Worm (Caenorhabditis elegans): ENCODE measurements around the gene aqp-4.
A peak's percentile ranks its signal among the peaks of the same experiment; 100 is the strongest.

Gene aqp-4

DNA sequence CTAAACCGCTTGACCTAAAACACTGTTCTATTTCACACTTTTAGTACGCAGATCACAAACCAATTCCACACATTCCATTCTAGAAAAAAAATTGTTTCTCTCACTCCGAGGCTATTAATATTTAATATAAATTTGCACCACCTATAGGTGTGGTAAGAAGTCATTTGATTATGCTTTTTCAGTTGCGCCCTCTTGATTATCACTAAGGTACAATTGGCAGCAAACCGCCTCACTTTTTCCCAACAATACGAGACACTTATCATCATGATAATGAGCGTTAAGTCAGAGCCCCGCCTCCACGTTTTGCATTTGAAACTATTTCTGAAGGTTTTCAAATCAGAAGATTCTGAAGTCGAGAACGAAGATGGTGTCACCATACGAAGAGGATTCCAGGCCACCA lies at the start of gene aqp-4:
TSS of gene aqp-4 (plus strand) at position 270 of the 400 bp plus-strand sequence.
- TF ChIP-seq nhr-80 (tag; optimal IDR thresholded peaks at IDR 0.05) (peak; percentile 64), lsy-27 (tag; optimal IDR thresholded peaks at IDR 0.05; ENCODE audit: borderline replicate concordance, insufficient read depth) (no peak)

DNA sequence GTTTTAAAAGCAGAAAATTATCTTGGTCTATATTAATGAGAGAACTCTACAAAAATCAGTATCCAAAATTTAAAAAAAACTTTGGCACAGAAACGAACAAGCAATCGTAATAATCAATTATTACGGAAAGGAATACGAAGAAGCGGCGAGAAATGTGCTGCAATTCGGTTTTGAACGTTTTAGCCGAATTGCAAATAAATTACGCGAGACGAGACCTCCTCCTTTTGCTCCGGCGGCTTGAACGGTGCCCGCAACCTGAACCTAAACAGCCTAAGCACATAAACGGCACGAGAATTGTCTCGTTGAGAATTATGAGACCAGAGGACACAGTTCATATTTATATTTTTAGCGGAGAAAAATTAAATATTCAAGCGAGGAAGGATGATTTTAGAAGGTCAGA lies 48.0 kb upstream of the aqp-4 start:
- TF ChIP-seq aptf-2 (GFP tag; conservative IDR thresholded peaks at IDR 0.05) (no peak), ztf-18 (tag; optimal IDR thresholded peaks at IDR 0.05) (no peak), ekl-4 (GFP tag; IDR thresholded peaks at IDR 0.05) (peak; percentile 64; the same call in 1 of the 2 replicates), rcor-1 (GFP tag; IDR thresholded peaks at IDR 0.05) (peak; percentile 25; the same call in 1 of the 2 replicates), ceh-27 (GFP tag; optimal IDR thresholded peaks at IDR 0.05) (no peak), xnd-1 (tag; optimal IDR thresholded peaks at IDR 0.05) (no peak), ceh-79 (tag; optimal IDR thresholded peaks at IDR 0.05) (peak; percentile 71), nfyb-1 (GFP tag; IDR thresholded peaks at IDR 0.05) (no peak), ceh-91 (GFP tag; IDR thresholded peaks at IDR 0.05) (peak; percentile 17; the same call in 1 of the 2 replicates), F23B12.7 (tag; optimal IDR thresholded peaks at IDR 0.05; ENCODE audit: insufficient read depth) (no peak), sptf-2 (GFP tag; optimal IDR thresholded peaks at IDR 0.05) (no peak), dpff-1 (tag; optimal IDR thresholded peaks at IDR 0.05) (no peak), bed-2 (GFP tag; IDR thresholded peaks at IDR 0.05) (no peak), lin-40 (tag; optimal IDR thresholded peaks at IDR 0.05) (no peak), rpc-1 (optimal IDR thresholded peaks at IDR 0.05) (no peak), rpc-1 (tag; optimal IDR thresholded peaks at IDR 0.05) (no peak), B0336.3 (GFP tag; IDR thresholded peaks at IDR 0.05) (peak; percentile 84), Y53F4B.3 (GFP tag; IDR thresholded peaks at IDR 0.05) (no peak), madf-6 (GFP tag; IDR thresholded peaks at IDR 0.05) (peak; percentile 67), tlf-1 (GFP tag; optimal IDR thresholded peaks at IDR 0.05) (peak; percentile 26), hmg-1.2 (GFP tag; IDR thresholded peaks at IDR 0.05) (peak; percentile 24; the same call in 1 of the 2 replicates), Y79H2A.3 (GFP tag; conservative IDR thresholded peaks at IDR 0.05) (peak; percentile 83; the same call in 1 of the 2 replicates), F49E8.2 (tag; optimal IDR thresholded peaks at IDR 0.05; ENCODE audit: insufficient read depth) (peak; percentile 45), let-607 (tag; optimal IDR thresholded peaks at IDR 0.05) (peak in 1 of 2 experiments; percentile 1), lin-26 (GFP tag; IDR thresholded peaks at IDR 0.05) (0 out of 2 replicates have a peak, but pooled peaks have one; percentile 28), C17E4.6 (GFP tag; IDR thresholded peaks at IDR 0.05) (peak; percentile 28; the same call in 1 of the 2 replicates), B0261.1 (tag; optimal IDR thresholded peaks at IDR 0.05) (no peak), attf-5 (GFP tag; optimal IDR thresholded peaks at IDR 0.05) (no peak), nhr-27 (tag; optimal IDR thresholded peaks at IDR 0.05) (no peak), ets-4 (GFP tag; optimal IDR thresholded peaks at IDR 0.05) (no peak), C06A6.2 (GFP tag; conservative IDR thresholded peaks at IDR 0.05) (no peak), sdz-38 (tag; optimal IDR thresholded peaks at IDR 0.05) (no peak), aptf-3 (GFP tag; IDR thresholded peaks at IDR 0.05) (no peak), ztf-25 (GFP tag; IDR thresholded peaks at IDR 0.05) (0 out of 2 replicates have a peak, but pooled peaks have one; percentile 37), hmg-20 (GFP tag; IDR thresholded peaks at IDR 0.05) (no peak), athp-1 (tag; optimal IDR thresholded peaks at IDR 0.05) (peak; percentile 36), B0035.1 (tag; optimal IDR thresholded peaks at IDR 0.05) (no peak), madf-8 (GFP tag; conservative IDR thresholded peaks at IDR 0.05) (no peak), gei-17 (GFP tag; optimal IDR thresholded peaks at IDR 0.05) (no peak), tbp1 (GFP tag; optimal IDR thresholded peaks at IDR 0.05) (no peak), F52B5.7 (tag; optimal IDR thresholded peaks at IDR 0.05) (peak; percentile 57), ceh-100 (GFP tag; IDR thresholded peaks at IDR 0.05) (no peak), sea-2 (GFP tag; IDR thresholded peaks at IDR 0.05) (no peak), attf-6 (GFP tag; IDR thresholded peaks at IDR 0.05) (peak; percentile 55), pbrm-1 (GFP tag; IDR thresholded peaks at IDR 0.05) (0 out of 2 replicates have a peak, but pooled peaks have one; percentile 28)

Data from whole organism, young adult.